Worm (Caenorhabditis elegans): ENCODE results near the gene H38K22.6.

ce11 chrIII:4349799-4350198, 29.6 kb downstream of the H38K22.6 start, which contains the start of gene B0285.6:
- TF ChIP-seq unc-62 (GFP tag; optimal IDR thresholded peaks at IDR 0.05) = no peak
- TF ChIP-seq snpc-4 (tag; optimal IDR thresholded peaks at IDR 0.05) = no peak
- no peak for TF ChIP-seq mdl-1 (tag; optimal IDR thresholded peaks at IDR 0.05)
- no peak for TF ChIP-seq nhr-28 (tag; optimal IDR thresholded peaks at IDR 0.05)
- TF ChIP-seq grh-1 (GFP tag; IDR thresholded peaks at IDR 0.05) = no peak
- TF ChIP-seq nhr-12 (tag; optimal IDR thresholded peaks at IDR 0.05) = no peak
- TF ChIP-seq aha-1 (tag; optimal IDR thresholded peaks at IDR 0.05) = no peak

All from whole organism, L1 larva.